Worm (Caenorhabditis elegans): ENCODE results near the gene F13H10.6.

DNA sequence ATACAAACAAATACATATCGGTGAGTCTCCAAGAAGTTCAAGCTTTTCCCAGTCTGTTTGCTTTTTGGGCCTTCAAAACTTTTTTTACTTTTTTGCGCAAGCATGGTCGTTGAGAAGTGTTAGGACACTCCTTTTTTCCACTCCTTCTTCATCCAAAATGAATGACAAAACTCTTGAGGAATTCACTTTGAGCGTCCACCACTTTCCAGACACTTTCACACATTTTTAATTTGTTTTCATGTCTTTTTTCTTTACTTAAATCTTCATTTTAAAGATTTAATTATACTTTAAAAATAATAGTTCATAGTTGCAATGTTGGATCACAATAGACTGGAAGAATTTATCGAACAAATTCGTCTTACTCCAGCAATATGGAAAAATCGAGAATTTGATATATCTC, 4.8 kb upstream of the F13H10.6 start, which contains the start of gene F13H10.1:
- TF ChIP-seq unc-62 (GFP tag; optimal IDR thresholded peaks at IDR 0.05) (no peak), ztf-11 (tag; optimal IDR thresholded peaks at IDR 0.05) (no peak), nhr-11 (tag; optimal IDR thresholded peaks at IDR 0.05) (no peak), ceh-9 (tag; optimal IDR thresholded peaks at IDR 0.05) (no peak), egl-5 (tag; optimal IDR thresholded peaks at IDR 0.05) (no peak), elt-1 (tag; optimal IDR thresholded peaks at IDR 0.05) (no peak), nhr-25 (tag; optimal IDR thresholded peaks at IDR 0.05) (no peak), nhr-28 (tag; optimal IDR thresholded peaks at IDR 0.05) (no peak), elt-3 (tag; optimal IDR thresholded peaks at IDR 0.05) (no peak), nhr-77 (tag; optimal IDR thresholded peaks at IDR 0.05) (no peak), lin-39 (tag; optimal IDR thresholded peaks at IDR 0.05) (no peak), ama-1 (optimal IDR thresholded peaks at IDR 0.05) (no peak), sea-2 (GFP tag; optimal IDR thresholded peaks at IDR 0.05) (no peak), skn-1 (tag; optimal IDR thresholded peaks at IDR 0.05) (no peak)
